Worm (Caenorhabditis elegans): ENCODE results near the gene tag-120.

DNA sequence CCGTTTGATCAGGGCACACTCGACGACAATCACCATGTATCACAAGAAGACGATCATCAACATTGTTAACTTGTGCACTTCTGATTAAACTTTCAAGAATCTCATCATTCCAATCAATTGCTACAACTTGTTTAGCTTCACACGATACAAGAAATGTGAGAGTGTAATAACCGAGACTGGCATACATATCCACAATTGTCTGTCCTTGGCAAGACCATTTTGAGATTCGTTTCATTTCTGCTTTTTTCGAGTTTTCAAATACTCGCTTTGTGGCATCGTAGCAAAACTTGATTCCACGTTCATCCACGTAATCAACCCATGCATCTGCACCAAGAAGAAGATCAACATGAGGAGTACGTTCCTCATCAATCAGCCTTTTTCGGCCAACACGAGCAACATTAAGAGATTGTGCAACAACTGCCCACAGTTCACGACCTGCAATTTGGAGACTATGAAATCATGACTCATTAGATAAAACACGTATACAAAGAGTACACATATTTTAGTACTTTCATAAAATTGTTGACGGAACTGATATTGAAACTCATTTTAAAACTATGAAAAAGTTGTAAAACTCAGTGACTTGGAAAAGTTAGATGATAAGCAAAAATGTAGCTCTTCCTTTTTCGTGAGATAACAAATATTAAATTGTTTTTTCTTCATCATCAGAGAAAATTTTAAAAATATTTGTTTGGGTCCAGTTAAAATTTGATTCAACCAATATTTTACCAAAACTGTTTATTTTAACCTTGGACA, 3.0 kb upstream of the tag-120 start:
- TF ChIP-seq lir-1 (GFP tag; conservative IDR thresholded peaks at IDR 0.05) (no peak), nfya-2 (GFP tag; IDR thresholded peaks at IDR 0.05) (no peak), rpc-1 (optimal IDR thresholded peaks at IDR 0.05) (no peak), rpc-1 (tag; optimal IDR thresholded peaks at IDR 0.05) (no peak), dpl-1 (GFP tag; optimal IDR thresholded peaks at IDR 0.05) (no peak), atf-7 (tag; optimal IDR thresholded peaks at IDR 0.05) (no peak), pha-4 (tag; optimal IDR thresholded peaks at IDR 0.05) (no peak), fkh-3 (tag; optimal IDR thresholded peaks at IDR 0.05) (no peak), cebp-1 (GFP tag; IDR thresholded peaks at IDR 0.05) (no peak), cebp-1 (tag; optimal IDR thresholded peaks at IDR 0.05) (no peak), lin-54 (GFP tag; optimal IDR thresholded peaks at IDR 0.05) (no peak), aptf-2 (GFP tag; conservative IDR thresholded peaks at IDR 0.05) (no peak), F49E8.2 (tag; optimal IDR thresholded peaks at IDR 0.05; ENCODE audit: insufficient read depth) (no peak)

All from whole organism, young adult.